Worm (Caenorhabditis elegans) whole organism, L1 larva: Measurements from ENCODE around the gene sorf-1.

Experiments
- alr-1 ChIP-seq: fragments of 200-800 bp; sonication (Bioruptor generic); optimal IDR thresholded peaks from 2 replicates; lab custom pipeline; 2018; ENCODE audit warnings: borderline replicate concordance, mild to moderate bottlenecking, missing genetic modification characterization, missing compliant biosample characterization
- aly-2 ChIP-seq: fragments of 150-350 bp; optimal IDR thresholded peaks from 2 replicates; lab custom pipeline; 2014; ENCODE audit warnings: missing biosample characterization, missing genetic modification characterization
- ama-1 ChIP-seq: fragments of 150-350 bp; optimal IDR thresholded peaks from 2 replicates; lab custom pipeline; 2014
- blmp-1 ChIP-seq: fragments of 150-350 bp; optimal IDR thresholded peaks from 2 replicates; lab custom pipeline; 2014; ENCODE audit warnings: missing biosample characterization, missing genetic modification characterization
- ceh-8 ChIP-seq: fragments of 200-800 bp; sonication (Bioruptor generic); optimal IDR thresholded peaks from 2 replicates; lab custom pipeline; 2018; ENCODE audit warnings: mild to moderate bottlenecking, missing genetic modification characterization, moderate library complexity, missing compliant biosample characterization
- ceh-90 ChIP-seq: sonication (generic microtip); optimal IDR thresholded peaks from 2 replicates; lab custom pipeline; 2016; ENCODE audit warnings: missing genetic modification characterization, missing compliant biosample characterization
- dpl-1 ChIP-seq, 3 experiments: fragments of 150-350 bp in 2 of 3; sonication (generic microtip) in 1 of 3; optimal IDR thresholded peaks; 2 replicates each; lab custom pipeline; 2014 to 2017; ENCODE audit warnings: missing biosample characterization in 3 of 3, missing genetic modification characterization in 3 of 3, missing genetic modification reagents in 3 of 3
- dsc-1 ChIP-seq: sonication (generic microtip); optimal IDR thresholded peaks from 2 replicates; lab custom pipeline; 2016; ENCODE audit warnings: mild to moderate bottlenecking, missing genetic modification characterization, missing compliant biosample characterization
- efl-1 ChIP-seq, 4 experiments: fragments of 150-350 bp; optimal IDR thresholded peaks in 3 of 4; peaks in 1 of 4; 1 replicate in 1 of 4; 2 replicates in 3 of 4; lab custom pipeline; 2014; ENCODE audit warnings: missing biosample characterization in 2 of 4, missing genetic modification characterization in 2 of 4, missing genetic modification reagents in 2 of 4
- egl-27 ChIP-seq, 2 experiments: fragments of 150-350 bp in 1 of 2; sonication (generic microtip); optimal IDR thresholded peaks; 3 replicates each; lab custom pipeline; 2017 to 2018; ENCODE audit warnings: missing biosample characterization in 2 of 2, missing genetic modification characterization in 2 of 2, missing genetic modification reagents in 2 of 2
- elt-3 ChIP-seq, 6 experiments: fragments of 150-350 bp in 1 of 6; sonication (generic microtip); optimal IDR thresholded peaks; 2 replicates each; lab custom pipeline; 2017 to 2018; ENCODE audit warnings: missing biosample characterization in 6 of 6, missing genetic modification characterization in 6 of 6, inconsistent platforms in 1 of 6
- ets-5 ChIP-seq: fragments of 200-800 bp; sonication (Bioruptor generic); IDR thresholded peaks from 2 replicates; pipeline ENCODE4 v1.3.6; 2022; ENCODE audit warnings: missing genetic modification characterization, missing compliant biosample characterization
- fkh-10 ChIP-seq: sonication (generic microtip); optimal IDR thresholded peaks from 2 replicates; lab custom pipeline; 2017; ENCODE audit warnings: missing biosample characterization, missing genetic modification reagents, missing genetic modification characterization
- fkh-4 ChIP-seq: sonication (generic microtip); optimal IDR thresholded peaks from 2 replicates; lab custom pipeline; 2016; ENCODE audit warnings: missing compliant biosample characterization, missing genetic modification characterization, borderline replicate concordance
- fos-1 ChIP-seq: fragments of 150-350 bp; optimal IDR thresholded peaks from 2 replicates; lab custom pipeline; 2014; ENCODE audit warnings: missing biosample characterization, missing genetic modification characterization
- grh-1 ChIP-seq: fragments of 200-800 bp; sonication (Bioruptor generic); IDR thresholded peaks from 2 replicates; pipeline ENCODE4 v1.3.6; 2022; ENCODE audit warnings: missing genetic modification reagents, missing genetic modification characterization, missing compliant biosample characterization
- hlh-17 ChIP-seq: fragments of 200-800 bp; sonication (Bioruptor generic); optimal IDR thresholded peaks from 2 replicates; lab custom pipeline; 2018; ENCODE audit warnings: missing genetic modification characterization, mild to moderate bottlenecking, missing compliant biosample characterization, moderate library complexity, borderline replicate concordance
- hlh-4 ChIP-seq: sonication (generic microtip); optimal IDR thresholded peaks from 2 replicates; lab custom pipeline; 2016; ENCODE audit warnings: mild to moderate bottlenecking, missing genetic modification characterization, missing compliant biosample characterization
- hpl-2 ChIP-seq: fragments of 150-350 bp; optimal IDR thresholded peaks from 2 replicates; lab custom pipeline; 2014; ENCODE audit warnings: missing biosample characterization, missing genetic modification reagents, missing genetic modification characterization
- irx-1 ChIP-seq: sonication (generic microtip); optimal IDR thresholded peaks from 2 replicates; lab custom pipeline; 2016; ENCODE audit warnings: missing genetic modification characterization, missing compliant biosample characterization
- isw-1 ChIP-seq: fragments of 200-800 bp; sonication (Bioruptor generic); IDR thresholded peaks from 2 replicates; pipeline ENCODE4 v1.3.6; 2022; ENCODE audit warnings: missing genetic modification characterization, missing compliant biosample characterization
- jun-1 ChIP-seq: fragments of 150-350 bp; optimal IDR thresholded peaks from 2 replicates; lab custom pipeline; 2014; ENCODE audit warnings: missing biosample characterization, missing genetic modification reagents, missing genetic modification characterization
- lin-13 ChIP-seq: fragments of 150-350 bp; optimal IDR thresholded peaks from 2 replicates; lab custom pipeline; 2014; ENCODE audit warnings: missing biosample characterization, missing genetic modification reagents, missing genetic modification characterization
- lin-15B ChIP-seq: fragments of 150-350 bp; sonication (generic microtip); optimal IDR thresholded peaks from 3 replicates; lab custom pipeline; 2014; ENCODE audit warnings: missing biosample characterization, missing genetic modification characterization
- lin-35 ChIP-seq, 2 experiments: fragments of 150-350 bp; optimal IDR thresholded peaks; 2 replicates each; lab custom pipeline; 2014; ENCODE audit warnings: missing biosample characterization in 2 of 2, missing genetic modification characterization in 2 of 2, missing genetic modification reagents in 2 of 2
- lir-3 ChIP-seq: sonication (generic microtip); optimal IDR thresholded peaks from 2 replicates; lab custom pipeline; 2016; ENCODE audit warnings: mild to moderate bottlenecking, missing genetic modification characterization, moderate library complexity, missing compliant biosample characterization; ENCODE audit not compliant: poor library complexity
- lsy-2 ChIP-seq, 2 experiments: fragments of 150-350 bp; optimal IDR thresholded peaks; 2 replicates each; lab custom pipeline; 2014; ENCODE audit warnings: missing biosample characterization in 2 of 2, missing genetic modification characterization in 2 of 2
- mef-2 ChIP-seq: fragments of 150-350 bp; optimal IDR thresholded peaks from 2 replicates; lab custom pipeline; 2014; ENCODE audit warnings: missing biosample characterization, missing genetic modification characterization
- nhr-12 ChIP-seq: sonication (generic microtip); optimal IDR thresholded peaks from 2 replicates; lab custom pipeline; 2017; ENCODE audit warnings: missing biosample characterization, missing genetic modification characterization
- nhr-20 ChIP-seq: sonication (generic microtip); optimal IDR thresholded peaks from 2 replicates; lab custom pipeline; 2016; ENCODE audit warnings: mild to moderate bottlenecking, missing genetic modification characterization, missing compliant biosample characterization
- nhr-28 ChIP-seq: fragments of 150-350 bp; optimal IDR thresholded peaks from 2 replicates; lab custom pipeline; 2014; ENCODE audit warnings: missing biosample characterization, missing genetic modification characterization
- nhr-47 ChIP-seq: sonication (generic microtip); optimal IDR thresholded peaks from 2 replicates; lab custom pipeline; 2016; ENCODE audit warnings: mild to moderate bottlenecking, missing genetic modification characterization, moderate library complexity, missing compliant biosample characterization
- nhr-84 ChIP-seq: sonication (generic microtip); optimal IDR thresholded peaks from 2 replicates; lab custom pipeline; 2017; ENCODE audit warnings: missing biosample characterization, missing genetic modification characterization
- nhr-85 ChIP-seq: sonication (generic microtip); peaks from one replicate; lab custom pipeline; 2016; ENCODE audit warnings: missing genetic modification characterization, inconsistent platforms, missing compliant biosample characterization
- nhr-90 ChIP-seq: sonication (generic microtip); optimal IDR thresholded peaks from 2 replicates; lab custom pipeline; 2016; ENCODE audit warnings: mild to moderate bottlenecking, missing genetic modification characterization, missing compliant biosample characterization; ENCODE audit not compliant: poor library complexity
- pag-3 ChIP-seq: sonication (generic microtip); optimal IDR thresholded peaks from 2 replicates; lab custom pipeline; 2017; ENCODE audit warnings: missing genetic modification characterization, mild to moderate bottlenecking, missing compliant biosample characterization, antibody characterized with exemption, borderline replicate concordance; ENCODE audit not compliant: insufficient read depth
- pqm-1 ChIP-seq: sonication (generic microtip); optimal IDR thresholded peaks from 3 replicates; lab custom pipeline; 2017; ENCODE audit warnings: missing biosample characterization, missing genetic modification characterization
- rnt-1 ChIP-seq: sonication (generic microtip); optimal IDR thresholded peaks from 2 replicates; lab custom pipeline; 2016; ENCODE audit warnings: mild to moderate bottlenecking, missing genetic modification characterization, moderate library complexity, missing compliant biosample characterization
- skn-1 ChIP-seq: fragments of 150-350 bp; optimal IDR thresholded peaks from 2 replicates; lab custom pipeline; 2014; ENCODE audit warnings: missing biosample characterization, missing genetic modification characterization
- sox-4 ChIP-seq: sonication (generic microtip); optimal IDR thresholded peaks from 2 replicates; lab custom pipeline; 2016; ENCODE audit warnings: missing genetic modification characterization, missing compliant biosample characterization
- sptf-1 ChIP-seq: fragments of 150-350 bp; optimal IDR thresholded peaks from 2 replicates; lab custom pipeline; 2014; ENCODE audit warnings: missing biosample characterization, missing genetic modification characterization
- sup-37 ChIP-seq: fragments of 200-800 bp; sonication (Bioruptor generic); optimal IDR thresholded peaks from 2 replicates; lab custom pipeline; 2018; ENCODE audit warnings: mild to moderate bottlenecking, missing genetic modification characterization, missing compliant biosample characterization
- swsn-7 ChIP-seq: sonication (generic microtip); optimal IDR thresholded peaks from 2 replicates; lab custom pipeline; 2016; ENCODE audit warnings: missing genetic modification characterization, missing compliant biosample characterization
- tbx-2 ChIP-seq: sonication (generic microtip); optimal IDR thresholded peaks from 2 replicates; lab custom pipeline; 2016; ENCODE audit warnings: missing genetic modification characterization, missing compliant biosample characterization
- tlp-1 ChIP-seq: fragments of 150-350 bp; optimal IDR thresholded peaks from 2 replicates; lab custom pipeline; 2014; ENCODE audit warnings: missing biosample characterization, missing genetic modification characterization
- unc-130 ChIP-seq: fragments of 150-350 bp; optimal IDR thresholded peaks from 2 replicates; lab custom pipeline; 2017; ENCODE audit warnings: missing biosample characterization, missing genetic modification characterization, inconsistent platforms
- unc-30 ChIP-seq: sonication (generic microtip); optimal IDR thresholded peaks from 2 replicates; lab custom pipeline; 2017; ENCODE audit warnings: missing biosample characterization, missing genetic modification characterization
- unc-62 ChIP-seq: fragments of 150-350 bp; optimal IDR thresholded peaks from 2 replicates; lab custom pipeline; 2014; ENCODE audit warnings: missing biosample characterization, missing genetic modification reagents, missing genetic modification characterization
- unc-86 ChIP-seq: sonication (generic microtip); optimal IDR thresholded peaks from 2 replicates; lab custom pipeline; 2016; ENCODE audit warnings: missing genetic modification characterization, missing compliant biosample characterization
- unc-98 ChIP-seq: fragments of 200-800 bp; sonication (Bioruptor generic); IDR thresholded peaks from 2 replicates; pipeline ENCODE4 v1.3.6; 2022; ENCODE audit warnings: missing genetic modification characterization, missing compliant biosample characterization
- vab-15 ChIP-seq: sonication (generic microtip); optimal IDR thresholded peaks from 2 replicates; lab custom pipeline; 2017; ENCODE audit warnings: missing genotype, mild to moderate bottlenecking, missing genetic modification characterization, missing compliant biosample characterization
- zag-1 ChIP-seq: fragments of 150-350 bp; optimal IDR thresholded peaks from 2 replicates; lab custom pipeline; 2014; ENCODE audit warnings: missing biosample characterization, missing genetic modification characterization

sorf-1 gene

ce11 chrX:3371264-3371663 is 7.8 kb downstream of the sorf-1 start (continued):
- TF ChIP-seq sup-37 (GFP tag; lab: Kevin White, UChicago) (no peak), aly-2 (tag; lab: Kevin White, UChicago) (peak; percentile 1), lsy-2 (tag; optimal IDR thresholded peaks at IDR 0.05; lab: Kevin White, UChicago) (peak; percentile 30 to 67), ceh-90 (tag; lab: Kevin White, UChicago) (peak; percentile 24), tlp-1 (tag; lab: Kevin White, UChicago) (no peak), unc-30 (no peak), nhr-28 (tag; lab: Kevin White, UChicago) (no peak), unc-98 (0 out of 2 replicates have a peak, but pooled peaks have one; percentile 23), lin-13 (GFP tag; lab: Kevin White, UChicago) (peak; percentile 5), skn-1 (peak; percentile 35), nhr-85 (tag; lab: Kevin White, UChicago) (peak; percentile 66), unc-86 (tag; lab: Kevin White, UChicago) (peak; percentile 66), pqm-1 (tag; lab: Kevin White, UChicago) (no peak), elt-3 (tag; optimal IDR thresholded peaks at IDR 0.05; lab: Kevin White, UChicago) (peak in 2 of 6 experiments; percentile 18 to 49), fos-1 (tag; lab: Kevin White, UChicago) (peak; percentile 49), swsn-7 (tag; lab: Kevin White, UChicago) (peak; percentile 71), irx-1 (tag; lab: Kevin White, UChicago) (peak; percentile 56), alr-1 (no peak), rnt-1 (tag; lab: Kevin White, UChicago) (peak; percentile 75), dsc-1 (tag; lab: Kevin White, UChicago) (peak; percentile 74), dpl-1 (GFP tag; optimal IDR thresholded peaks at IDR 0.05; lab: Kevin White, UChicago) (peak in 2 of 3 experiments; percentile 10 to 21), unc-62 (no peak), tbx-2 (peak; percentile 71), egl-27 (tag; optimal IDR thresholded peaks at IDR 0.05; lab: Kevin White, UChicago) (no peak), sox-4 (tag; lab: Kevin White, UChicago) (no peak), nhr-84 (no peak), hlh-4 (no peak), jun-1 (tag; lab: Kevin White, UChicago) (peak; percentile 69), nhr-90 (tag; lab: Kevin White, UChicago) (peak; percentile 71), ceh-8 (peak; percentile 43), unc-130 (peak; percentile 11), nhr-20 (tag; lab: Kevin White, UChicago) (peak; percentile 76), lin-15B (tag; lab: Kevin White, UChicago) (no peak), grh-1 (GFP tag; lab: Robert Waterston, UW) (peak; percentile 20; the same call in 1 of the 2 replicates), hpl-2 (no peak), lir-3 (tag; lab: Kevin White, UChicago) (peak; percentile 50), fkh-4 (tag; lab: Kevin White, UChicago) (no peak), zag-1 (tag; lab: Kevin White, UChicago) (no peak), mef-2 (tag; lab: Kevin White, UChicago) (no peak), blmp-1 (tag; lab: Kevin White, UChicago) (no peak), isw-1 (GFP tag; lab: Robert Waterston, UW) (peak; percentile 38), sptf-1 (tag; lab: Kevin White, UChicago) (no peak), pag-3 (tag; lab: Kevin White, UChicago) (no peak), hlh-17 (GFP tag; lab: Kevin White, UChicago) (no peak), nhr-47 (tag; lab: Kevin White, UChicago) (peak; percentile 80), vab-15 (tag; lab: Kevin White, UChicago) (peak; percentile 12), fkh-10 (peak; percentile 53), nhr-12 (tag; lab: Kevin White, UChicago) (no peak), ama-1 (no peak), efl-1 (optimal IDR thresholded peaks at IDR 0.05; lab: Kevin White, UChicago) (peak; percentile 39 to 40), efl-1 (GFP tag; optimal IDR thresholded peaks at IDR 0.05 in 1 of 2; lab: Kevin White, UChicago) (peak in 1 of 2 experiments; percentile 7), ets-5 (GFP tag; lab: Robert Waterston, UW) (no peak), lin-35 (GFP tag; optimal IDR thresholded peaks at IDR 0.05; lab: Kevin White, UChicago) (peak; percentile 49 to 70)
